Fruit fly (Drosophila melanogaster): ENCODE data around the gene CG6678.
A peak's percentile ranks its signal among the peaks of the same experiment; 100 is the strongest.

The CG6678 gene

DNA sequence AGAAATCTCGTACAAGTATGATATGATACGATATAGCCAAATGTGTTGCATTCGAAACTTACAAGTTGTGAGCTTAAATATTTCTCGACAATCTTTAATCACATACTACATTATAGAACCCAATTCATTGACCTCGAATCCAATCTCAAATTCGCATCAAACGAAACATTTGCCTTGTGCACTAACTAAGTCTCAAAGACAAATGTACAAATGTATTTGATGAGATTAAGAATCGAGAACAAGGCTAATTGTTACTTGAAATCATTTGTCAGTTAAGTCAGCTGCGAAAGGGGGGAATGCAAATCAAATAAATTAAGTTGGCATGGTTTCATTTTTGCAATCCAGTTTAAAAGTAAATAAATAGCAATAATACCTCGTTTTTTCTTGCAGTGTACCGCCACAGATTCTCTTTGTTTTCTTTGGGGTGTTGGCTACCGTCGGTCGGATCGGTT, 48.3 kb upstream of the CG6678 start (continued):
- no peak for TF ChIP-seq Deaf1 (tag; optimal IDR thresholded peaks at IDR 0.05)
- no peak for TF ChIP-seq CG15479 (GFP tag; optimal IDR thresholded peaks at IDR 0.05)
- no peak for TF ChIP-seq CG7987 (GFP tag; optimal IDR thresholded peaks at IDR 0.05)
- TF ChIP-seq Atf-2 (GFP tag; optimal IDR thresholded peaks at IDR 0.05) = peak; percentile 51
- no peak for TF ChIP-seq CG7372 (GFP tag; IDR thresholded peaks at IDR 0.05)
- peak; percentile 39 for TF ChIP-seq pum (GFP tag; optimal IDR thresholded peaks at IDR 0.05)
- TF ChIP-seq Ets65A (GFP tag) = peak; percentile 73
- no peak for TF ChIP-seq Side (GFP tag; optimal IDR thresholded peaks at IDR 0.05)
- no peak for TF ChIP-seq lab (GFP tag; optimal IDR thresholded peaks at IDR 0.05)
- TF ChIP-seq CG3847 (GFP tag; IDR thresholded peaks at IDR 0.05) = no peak
- TF ChIP-seq CG9876 (GFP tag; optimal IDR thresholded peaks at IDR 0.05) = no peak
- TF ChIP-seq CG17912 (GFP tag; optimal IDR thresholded peaks at IDR 0.05) = no peak
- TF ChIP-seq CG4707 (GFP tag; optimal IDR thresholded peaks at IDR 0.05) = no peak
- no peak for TF ChIP-seq CG15514 (GFP tag; optimal IDR thresholded peaks at IDR 0.05)
- TF ChIP-seq sd (tag; optimal IDR thresholded peaks at IDR 0.05) = no peak
- no peak for TF ChIP-seq CG6683 (GFP tag; optimal IDR thresholded peaks at IDR 0.05)
- TF ChIP-seq CG17328 (GFP tag; IDR thresholded peaks at IDR 0.05) = no peak
- no peak for TF ChIP-seq gt (GFP tag; IDR thresholded peaks at IDR 0.05)
- TF ChIP-seq ash1 (GFP tag; optimal IDR thresholded peaks at IDR 0.05) = no peak
- TF ChIP-seq NC2α (GFP tag; optimal IDR thresholded peaks at IDR 0.05) = no peak
- no peak for TF ChIP-seq wor (GFP tag; IDR thresholded peaks at IDR 0.05)
- TF ChIP-seq CG7271 (tag; optimal IDR thresholded peaks at IDR 0.05) = no peak
- no peak for TF ChIP-seq Dll (GFP tag; IDR thresholded peaks at IDR 0.05; ENCODE audit: partially characterized antibody)
- TF ChIP-seq eve (GFP tag; optimal IDR thresholded peaks at IDR 0.05) = peak in 1 of 2 experiments; percentile 83
- TF ChIP-seq CG12942 (GFP tag; optimal IDR thresholded peaks at IDR 0.05) = no peak
- no peak for TF ChIP-seq CG31224 (GFP tag; IDR thresholded peaks at IDR 0.05)
- TF ChIP-seq CG12769 (tag; optimal IDR thresholded peaks at IDR 0.05) = no peak
- peak; percentile 8 for TF ChIP-seq Myb (GFP tag; optimal IDR thresholded peaks at IDR 0.05)
- no peak for TF ChIP-seq slbo (GFP tag; IDR thresholded peaks at IDR 0.05)
- TF ChIP-seq Pdp1 (GFP tag; optimal IDR thresholded peaks at IDR 0.05) = peak; percentile 14 to 18
- TF ChIP-seq CG12391 (tag; optimal IDR thresholded peaks at IDR 0.05) = peak; percentile 15
- no peak for TF ChIP-seq Tbp (GFP tag; optimal IDR thresholded peaks at IDR 0.05)
- no peak for TF ChIP-seq cas (GFP tag; IDR thresholded peaks at IDR 0.05)
- TF ChIP-seq mirr (GFP tag; optimal IDR thresholded peaks at IDR 0.05) = no peak
- TF ChIP-seq row (GFP tag; IDR thresholded peaks at IDR 0.05) = peak; percentile 14; the same call in 1 of the 3 replicates
- no peak for TF ChIP-seq CG14014 (GFP tag; IDR thresholded peaks at IDR 0.05)
- TF ChIP-seq Taf1 (GFP tag; IDR thresholded peaks at IDR 0.05) = no peak
- no peak for TF ChIP-seq corto (GFP tag; optimal IDR thresholded peaks at IDR 0.05)
- TF ChIP-seq Antp (GFP tag; optimal IDR thresholded peaks at IDR 0.05) = no peak
- no peak for TF ChIP-seq Max (GFP tag; optimal IDR thresholded peaks at IDR 0.05)
- no peak for TF ChIP-seq CG12299 (tag; optimal IDR thresholded peaks at IDR 0.05)
- no peak for TF ChIP-seq Vsx1 (GFP tag; optimal IDR thresholded peaks at IDR 0.05)
- no peak for TF ChIP-seq tin (GFP tag; optimal IDR thresholded peaks at IDR 0.05)
- TF ChIP-seq lilli (GFP tag; optimal IDR thresholded peaks at IDR 0.05) = peak; percentile 19
- TF ChIP-seq sima (GFP tag; optimal IDR thresholded peaks at IDR 0.05) = no peak
- no peak for TF ChIP-seq cad (GFP tag; optimal IDR thresholded peaks at IDR 0.05)
- no peak for TF ChIP-seq hb (GFP tag; IDR thresholded peaks at IDR 0.05; ENCODE audit: partially characterized antibody)
- TF ChIP-seq CG34376 (GFP tag; optimal IDR thresholded peaks at IDR 0.05) = no peak
- TF ChIP-seq Dbx (GFP tag; IDR thresholded peaks at IDR 0.05) = no peak
- TF ChIP-seq CG4360 (GFP tag; IDR thresholded peaks at IDR 0.05) = no peak
- TF ChIP-seq ssp (GFP tag; IDR thresholded peaks at IDR 0.05) = no peak
- TF ChIP-seq HLH4C (GFP tag; IDR thresholded peaks at IDR 0.05; ENCODE audit: partially characterized antibody) = no peak
